Fruit fly (Drosophila melanogaster) whole organism, embryonic: ENCODE measurements around the gene Prtl99C.
A peak's percentile ranks its signal among the peaks of the same experiment; 100 is the strongest.

Source experiments
- Adf1 ChIP-seq: fragments of 200-800 bp; sonication (Bioruptor generic); IDR thresholded peaks from 2 replicates; pipeline ENCODE4 v1.3.6; 2022; ENCODE audit warnings: missing biosample characterization, missing genetic modification characterization
- CG10321 ChIP-seq: fragments of 200-800 bp; sonication (Bioruptor generic); IDR thresholded peaks from 2 replicates; pipeline ENCODE4 v1.3.6; 2022; ENCODE audit warnings: missing biosample characterization, missing genetic modification characterization
- CG11456 ChIP-seq: fragments of 200-800 bp; sonication (Bioruptor generic); IDR thresholded peaks from 3 replicates; pipeline ENCODE4 v1.3.6; 2022; ENCODE audit warnings: missing biosample characterization, missing genetic modification characterization
- CG11696 ChIP-seq: fragments of 200-800 bp; sonication (Bioruptor generic); IDR thresholded peaks from 2 replicates; pipeline ENCODE4 v1.3.6; 2022; ENCODE audit warnings: missing biosample characterization, missing genetic modification characterization
- CG13123 ChIP-seq: fragments of 200-800 bp; sonication (Bioruptor generic); optimal IDR thresholded peaks from 2 replicates; lab custom pipeline; 2016; ENCODE audit warnings: missing biosample characterization, missing genetic modification characterization
- CG14667 ChIP-seq: fragments of 200-800 bp; sonication (Bioruptor generic); IDR thresholded peaks from 2 replicates; pipeline ENCODE4 v1.3.6; 2022; ENCODE audit warnings: missing biosample characterization, missing genetic modification characterization
- CG15073 ChIP-seq: fragments of 200-800 bp; sonication (Bioruptor generic); optimal IDR thresholded peaks from 2 replicates; lab custom pipeline; 2016; ENCODE audit warnings: missing biosample characterization, missing genetic modification characterization
- CG1602 ChIP-seq: fragments of 200-800 bp; sonication (Bioruptor generic); optimal IDR thresholded peaks from 3 replicates; lab custom pipeline; 2016; ENCODE audit warnings: missing biosample characterization, missing genetic modification characterization
- CG16863 ChIP-seq: fragments of 200-800 bp; sonication (Bioruptor generic); optimal IDR thresholded peaks from 3 replicates; lab custom pipeline; 2016; ENCODE audit warnings: missing biosample characterization, missing genetic modification characterization
- CG33213 ChIP-seq: fragments of 200-800 bp; sonication (Bioruptor generic); optimal IDR thresholded peaks from 3 replicates; lab custom pipeline; 2016; ENCODE audit warnings: missing biosample characterization, missing genetic modification characterization
- CG6689 ChIP-seq: fragments of 200-800 bp; sonication (Bioruptor generic); IDR thresholded peaks from 2 replicates; pipeline ENCODE4 v1.3.6; 2022; ENCODE audit warnings: missing biosample characterization, missing genetic modification characterization
- CG6854 ChIP-seq: fragments of 200-800 bp; sonication (Bioruptor generic); optimal IDR thresholded peaks from 3 replicates; lab custom pipeline; 2017; ENCODE audit warnings: missing biosample characterization, mild to moderate bottlenecking, missing genetic modification characterization
- CG7357 ChIP-seq: fragments of 200-800 bp; sonication (Bioruptor generic); IDR thresholded peaks from 3 replicates; pipeline ENCODE4 v1.3.6; 2022; ENCODE audit warnings: missing biosample characterization, missing genetic modification characterization
- CG9817 ChIP-seq: fragments of 200-800 bp; sonication (Bioruptor generic); optimal IDR thresholded peaks from 2 replicates; lab custom pipeline; 2018; ENCODE audit warnings: missing biosample characterization, mild to moderate bottlenecking, missing genetic modification characterization, moderate library complexity
- CkIIα-i1 ChIP-seq: fragments of 200-800 bp; sonication (Bioruptor generic); IDR thresholded peaks from 2 replicates; pipeline ENCODE4 v1.3.6; 2022; ENCODE audit warnings: missing biosample characterization, missing genetic modification characterization
- CrebB ChIP-seq: fragments of 200-800 bp; sonication (Bioruptor generic); optimal IDR thresholded peaks from 3 replicates; lab custom pipeline; 2018; ENCODE audit warnings: missing biosample characterization, mild to moderate bottlenecking, missing genetic modification characterization
- Dip3 ChIP-seq: fragments of 200-800 bp; sonication (Bioruptor generic); optimal IDR thresholded peaks from 3 replicates; lab custom pipeline; 2016; ENCODE audit warnings: missing biosample characterization, missing genetic modification characterization
- Doc3 ChIP-seq: fragments of 200-800 bp; sonication (Bioruptor generic); IDR thresholded peaks from 3 replicates; pipeline ENCODE4 v1.3.6; 2022; ENCODE audit warnings: missing biosample characterization, missing genetic modification characterization; ENCODE audit not compliant: partially characterized antibody
- ERR ChIP-seq: fragments of 200-800 bp; sonication (Bioruptor generic); optimal IDR thresholded peaks from 2 replicates; lab custom pipeline; 2016; ENCODE audit warnings: missing biosample characterization, missing genetic modification characterization
- Ets65A ChIP-seq: fragments of 200-800 bp; sonication (Bioruptor generic); peaks from one replicate; lab custom pipeline; 2016; ENCODE audit warnings: missing biosample characterization, missing genetic modification characterization
- HLH4C ChIP-seq: fragments of 200-800 bp; sonication (Bioruptor generic); IDR thresholded peaks from 3 replicates; pipeline ENCODE4 v1.3.6; 2022; ENCODE audit warnings: missing biosample characterization, missing genetic modification characterization; ENCODE audit not compliant: partially characterized antibody
- Jarid2 ChIP-seq: fragments of 200-800 bp; sonication (Bioruptor generic); optimal IDR thresholded peaks from 3 replicates; lab custom pipeline; 2017; ENCODE audit warnings: mild to moderate bottlenecking, missing biosample characterization, missing genetic modification reagents, missing genetic modification characterization
- Pdp1 ChIP-seq, 2 experiments: fragments of 200-800 bp; sonication (Bioruptor generic); optimal IDR thresholded peaks; 3 replicates each; lab custom pipeline; 2016; ENCODE audit warnings: missing biosample characterization in 2 of 2, missing genetic modification characterization in 2 of 2, mild to moderate bottlenecking in 1 of 2, moderate library complexity in 1 of 2
- Spps ChIP-seq: fragments of 200-800 bp; sonication (Bioruptor generic); optimal IDR thresholded peaks from 2 replicates; lab custom pipeline; 2018; ENCODE audit warnings: missing biosample characterization, mild to moderate bottlenecking, missing genetic modification characterization
- abd-A ChIP-seq: fragments of 200-800 bp; sonication (Bioruptor generic); optimal IDR thresholded peaks from 3 replicates; lab custom pipeline; 2019; ENCODE audit warnings: missing biosample characterization, mild to moderate bottlenecking, missing genetic modification characterization, moderate library complexity
- ase ChIP-seq: fragments of 200-800 bp; sonication (Bioruptor generic); IDR thresholded peaks from 3 replicates; pipeline ENCODE4 v1.3.6; 2022; ENCODE audit warnings: missing biosample characterization, missing genetic modification characterization
- ash1 ChIP-seq: fragments of 200-800 bp; sonication (Bioruptor generic); optimal IDR thresholded peaks from 2 replicates; lab custom pipeline; 2018; ENCODE audit warnings: missing biosample characterization, mild to moderate bottlenecking, missing genetic modification characterization
- cad ChIP-seq: fragments of >200 bp; optimal IDR thresholded peaks from 2 replicates; lab custom pipeline; 2017; ENCODE audit warnings: missing biosample characterization, missing genetic modification characterization
- dmrt11E ChIP-seq: fragments of 200-800 bp; sonication (Bioruptor generic); optimal IDR thresholded peaks from 3 replicates; lab custom pipeline; 2018; ENCODE audit warnings: missing biosample characterization, mild to moderate bottlenecking, missing genetic modification characterization, moderate library complexity
- emc ChIP-seq: fragments of 200-800 bp; sonication (Bioruptor generic); optimal IDR thresholded peaks from 2 replicates; lab custom pipeline; 2016; ENCODE audit warnings: missing biosample characterization, missing genetic modification characterization
- hth ChIP-seq: fragments of >200 bp; optimal IDR thresholded peaks from 2 replicates; lab custom pipeline; 2017; ENCODE audit warnings: inconsistent platforms
- insv ChIP-seq, 2 experiments: fragments of 200-800 bp; sonication (Bioruptor generic); optimal IDR thresholded peaks; 3 replicates each; lab custom pipeline; 2016 to 2018; ENCODE audit warnings: missing biosample characterization in 2 of 2, missing genetic modification characterization in 2 of 2
- jumu ChIP-seq: fragments of 200-800 bp; sonication (Bioruptor generic); optimal IDR thresholded peaks from 3 replicates; lab custom pipeline; 2016; ENCODE audit warnings: missing biosample characterization, missing genetic modification characterization
- nom ChIP-seq: fragments of 200-800 bp; sonication (Bioruptor generic); optimal IDR thresholded peaks from 2 replicates; lab custom pipeline; 2017; ENCODE audit warnings: missing biosample characterization, missing genetic modification characterization, mild to moderate bottlenecking, moderate library complexity, missing genetic modification reagents
- oc ChIP-seq: fragments of 200-800 bp; sonication (Bioruptor generic); optimal IDR thresholded peaks from 2 replicates; lab custom pipeline; 2018; ENCODE audit warnings: missing biosample characterization, mild to moderate bottlenecking, missing genetic modification characterization, moderate library complexity
- pan ChIP-seq, 4 experiments: fragments of >200 bp in 3 of 4; fragments of 200-800 bp in 1 of 4; sonication (Bioruptor generic) in 1 of 4; optimal IDR thresholded peaks in 3 of 4; IDR thresholded peaks in 1 of 4; 2 replicates each; pipeline versions ENCODE4 v1.3.6 to Lab custom; 2017 to 2022; ENCODE audit warnings: missing biosample characterization in 2 of 4, missing genetic modification characterization in 2 of 4, mixed read lengths in 1 of 4
- seq ChIP-seq: fragments of 200-800 bp; sonication (Bioruptor generic); IDR thresholded peaks from 2 replicates; pipeline ENCODE4 v1.3.6; 2022; ENCODE audit warnings: missing biosample characterization, missing genetic modification characterization
- sr ChIP-seq: fragments of 200-800 bp; sonication (Bioruptor generic); IDR thresholded peaks from 3 replicates; pipeline ENCODE4 v1.3.6; 2022; ENCODE audit warnings: missing biosample characterization, missing genetic modification characterization
- ssp ChIP-seq: fragments of 200-800 bp; sonication (Bioruptor generic); IDR thresholded peaks from 2 replicates; pipeline ENCODE4 v1.3.6; 2022; ENCODE audit warnings: missing biosample characterization, missing genetic modification characterization
- tll ChIP-seq, 2 experiments: fragments of 200-800 bp in 1 of 2; fragments of >200 bp in 1 of 2; sonication (Bioruptor generic) in 1 of 2; optimal IDR thresholded peaks; 2 replicates each; lab custom pipeline; 2017 to 2019; ENCODE audit warnings: missing biosample characterization in 2 of 2, missing genetic modification characterization in 2 of 2, mild to moderate bottlenecking in 1 of 2, moderate library complexity in 1 of 2
- vvl ChIP-seq: fragments of 200-800 bp; sonication (Bioruptor generic); IDR thresholded peaks from 2 replicates; pipeline ENCODE4 v1.3.6; 2022; ENCODE audit warnings: missing biosample characterization, missing genetic modification characterization
- wek ChIP-seq: fragments of 200-800 bp; sonication (Bioruptor generic); optimal IDR thresholded peaks from 3 replicates; lab custom pipeline; 2018; ENCODE audit warnings: missing biosample characterization, mild to moderate bottlenecking, missing genetic modification characterization, moderate library complexity
- zen ChIP-seq: fragments of 200-800 bp; sonication (Bioruptor generic); optimal IDR thresholded peaks from 3 replicates; lab custom pipeline; 2018; ENCODE audit warnings: missing biosample characterization, mild to moderate bottlenecking, missing genetic modification characterization, moderate library complexity
- zfh2 ChIP-seq: fragments of 200-800 bp; sonication (Bioruptor generic); optimal IDR thresholded peaks from 2 replicates; lab custom pipeline; 2016; ENCODE audit warnings: missing biosample characterization, missing genetic modification characterization

Prtl99C gene

DNA sequence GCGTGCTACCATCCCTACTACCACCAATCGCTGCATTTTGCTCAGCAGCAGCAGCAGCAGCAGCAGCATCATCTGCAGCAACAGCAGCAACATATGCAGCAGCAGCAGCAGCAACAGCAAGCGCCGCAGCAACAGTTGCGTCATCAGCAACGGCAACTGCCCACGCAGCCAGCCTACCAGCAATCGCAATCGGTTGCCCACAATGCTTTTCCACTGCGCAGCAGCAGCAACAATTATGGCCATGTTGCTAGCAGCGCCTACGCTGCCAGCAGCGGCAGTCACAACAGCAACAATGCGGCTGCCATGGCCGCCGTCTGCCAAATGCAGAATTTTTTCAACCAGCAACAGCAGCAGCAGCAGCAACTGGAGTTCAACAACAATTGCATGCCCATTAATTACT lies 45.6 kb upstream of the Prtl99C start:
- TF ChIP-seq sr (GFP tag; lab: Robert Waterston, UW) (peak; percentile 90), Pdp1 (GFP tag; optimal IDR thresholded peaks at IDR 0.05; lab: Kevin White, UChicago) (peak in 1 of 2 experiments; percentile 49), vvl (GFP tag; lab: Robert Waterston, UW) (0 out of 2 replicates have a peak, but pooled peaks have one; percentile 30), CG16863 (no peak), insv (GFP tag; optimal IDR thresholded peaks at IDR 0.05; lab: Kevin White, UChicago) (no peak), CG11696 (0 out of 2 replicates have a peak, but pooled peaks have one; percentile 25), CG7357 (GFP tag; lab: Robert Waterston, UW) (0 out of 3 replicates have a peak, but pooled peaks have one; percentile 10)

dm6 chr3R:29794161-29794882 lies 41.4 kb upstream of the Prtl99C start, which contains the start of gene sro:
Gene sro (plus strand): TSS chr3R:29794597.
- no peak for TF ChIP-seq ash1 (GFP tag; lab: Kevin White, UChicago)
- peak; percentile 63 for TF ChIP-seq zen (tag; lab: Kevin White, UChicago)
- peak; percentile 78 for TF ChIP-seq Ets65A (GFP tag; lab: Kevin White, UChicago)
- peak; percentile 54 for TF ChIP-seq cad (GFP tag; lab: Kevin White, UChicago)
- 0 out of 3 replicates have a peak, but pooled peaks have one; percentile 24 for TF ChIP-seq HLH4C
- TF ChIP-seq seq = no peak
- TF ChIP-seq tll (GFP tag; optimal IDR thresholded peaks at IDR 0.05; lab: Kevin White, UChicago) = peak in 1 of 2 experiments; percentile 85

DNA sequence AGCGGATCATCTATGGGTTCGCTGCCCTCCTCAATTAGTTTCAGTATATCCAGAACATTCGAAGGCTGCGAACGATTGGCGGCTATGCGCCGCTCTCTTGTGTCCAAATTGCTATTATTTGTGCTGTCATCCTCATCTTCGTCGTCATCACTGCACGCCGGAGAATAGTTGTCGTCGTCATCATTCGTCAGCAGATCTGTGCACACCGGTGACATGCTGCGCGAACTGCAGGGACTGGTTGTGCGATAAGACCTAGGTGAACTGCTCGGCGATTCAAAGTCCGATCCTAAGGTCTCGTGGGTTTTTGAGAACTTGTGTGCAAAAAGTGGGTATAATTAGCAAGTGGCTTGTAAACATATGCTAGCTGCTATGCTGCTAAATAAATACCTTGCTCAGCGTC lies 38.6 kb upstream of the Prtl99C start:
- TF ChIP-seq pan (optimal IDR thresholded peaks at IDR 0.05; lab: Kevin White, UChicago) (no peak), pan (GFP tag; optimal IDR thresholded peaks at IDR 0.05 in 1 of 2, IDR thresholded peaks at IDR 0.05 in 1 of 2) (no peak), wek (GFP tag; lab: Kevin White, UChicago) (no peak), CG33213 (GFP tag; lab: Kevin White, UChicago) (no peak), dmrt11E (tag; lab: Kevin White, UChicago) (no peak), CG1602 (GFP tag; lab: Kevin White, UChicago) (no peak), emc (GFP tag; lab: Kevin White, UChicago) (no peak), abd-A (tag; lab: Kevin White, UChicago) (no peak), hth (lab: Kevin White, UChicago) (no peak), Jarid2 (GFP tag; lab: Kevin White, UChicago) (no peak)

DNA sequence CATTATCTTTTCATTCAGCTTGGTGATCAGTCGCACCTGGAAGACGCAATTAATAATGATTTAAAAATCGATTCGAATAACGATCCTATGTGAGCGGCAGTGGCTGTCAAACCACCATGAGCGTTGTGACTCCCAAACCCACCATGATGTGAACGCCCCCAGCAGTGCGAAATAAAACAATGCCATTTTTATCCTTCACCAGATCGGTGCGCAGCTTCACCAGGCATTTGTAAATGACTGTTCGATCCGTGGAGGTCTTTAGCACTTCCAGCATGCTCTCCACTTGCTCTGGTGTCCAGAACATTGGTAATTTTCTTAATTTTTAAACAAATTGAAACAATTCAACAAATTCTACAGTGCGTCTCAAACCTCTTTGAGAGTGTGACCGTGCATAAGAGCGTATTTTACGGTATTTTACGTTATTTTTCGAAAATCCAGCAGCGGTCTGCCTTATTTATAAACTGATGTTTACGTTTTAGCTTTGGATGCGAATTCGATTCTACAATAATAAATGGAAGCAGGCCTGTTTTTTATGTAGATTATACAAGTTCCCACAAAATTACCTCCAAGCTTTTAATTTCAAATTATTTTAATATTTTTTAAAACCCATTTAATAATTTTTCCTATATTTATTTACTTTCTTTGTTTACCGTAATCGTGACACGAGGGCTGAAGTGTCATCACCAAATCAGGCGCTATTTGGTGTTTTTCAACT lies 36.6 kb upstream of the Prtl99C start, which contains the start of the genes Rnb and Drice:
Rnb (minus strand) TSS at position 389 of the 715 bp plus-strand sequence.
Drice (plus strand) TSS at position 693 of the 715 bp plus-strand sequence.
- TF ChIP-seq CG15073 (GFP tag; lab: Kevin White, UChicago) (no peak), CG14667 (GFP tag; lab: Robert Waterston, UW) (peak; percentile 32; the same call in 1 of the 2 replicates), CG6689 (GFP tag; lab: Robert Waterston, UW) (no peak), Spps (tag; lab: Kevin White, UChicago) (peak; percentile 26), CkIIα-i1 (GFP tag; lab: Robert Waterston, UW) (no peak), CG9817 (tag; lab: Kevin White, UChicago) (peak; percentile 51), Doc3 (GFP tag; lab: Robert Waterston, UW) (peak; percentile 72), CrebB (no peak), zfh2 (peak; percentile 18), CG13123 (peak; percentile 43), ERR (GFP tag; lab: Kevin White, UChicago) (no peak), ase (0 out of 3 replicates have a peak, but pooled peaks have one; percentile 32), CG11456 (no peak), nom (GFP tag; lab: Kevin White, UChicago) (peak; percentile 25), ssp (GFP tag; lab: Robert Waterston, UW) (peak; percentile 35), CG10321 (GFP tag; lab: Robert Waterston, UW) (no peak), Dip3 (GFP tag; lab: Kevin White, UChicago) (no peak), oc (tag; lab: Kevin White, UChicago) (no peak), jumu (GFP tag; lab: Kevin White, UChicago) (no peak), CG6854 (GFP tag; lab: Kevin White, UChicago) (peak; percentile 50), Adf1 (no peak)
